Worm (Caenorhabditis elegans): ENCODE results near the gene rft-2.

rft-2 gene

ce11 chrV:4499156-4499808 is 48.9 kb upstream of the rft-2 start (continued):
- 0 out of 2 replicates have a peak, but pooled peaks have one; percentile 3 for TF ChIP-seq dmd-8 (GFP tag; IDR thresholded peaks at IDR 0.05)
- peak; percentile 57; the same call in 1 of the 2 replicates for TF ChIP-seq hmg-1.1 (GFP tag; IDR thresholded peaks at IDR 0.05)
- TF ChIP-seq hlh-30 (tag; optimal IDR thresholded peaks at IDR 0.05; ENCODE audit: insufficient read depth), result peak; percentile 65
- TF ChIP-seq lin-38 (GFP tag; IDR thresholded peaks at IDR 0.05), result peak; percentile 35
- TF ChIP-seq lsy-2 (tag; optimal IDR thresholded peaks at IDR 0.05), result peak; percentile 18 to 80
- TF ChIP-seq ceh-20 (GFP tag; IDR thresholded peaks at IDR 0.05), result peak; percentile 70

ce11 chrV:4497161-4497560 is 46.8 kb upstream of the rft-2 start, which contains the start of gene unc-62:
Gene unc-62 (plus strand): TSS chrV:4497461.
- TF ChIP-seq lsy-2 (tag; optimal IDR thresholded peaks at IDR 0.05), result peak in 1 of 2 experiments; percentile 28
- no peak for TF ChIP-seq Y48G9A.11 (GFP tag; IDR thresholded peaks at IDR 0.05)
- no peak for TF ChIP-seq ztf-11 (tag; optimal IDR thresholded peaks at IDR 0.05)
- TF ChIP-seq aha-1 (tag), result peak; percentile 88
- TF ChIP-seq ctbp-1 (GFP tag; IDR thresholded peaks at IDR 0.05), result no peak
- TF ChIP-seq ceh-20 (GFP tag; IDR thresholded peaks at IDR 0.05), result no peak
- TF ChIP-seq F10B5.3 (tag; optimal IDR thresholded peaks at IDR 0.05), result no peak
- peak in 1 of 2 experiments; percentile 31 for TF ChIP-seq unc-62 (GFP tag; optimal IDR thresholded peaks at IDR 0.05 in 1 of 2)
- TF ChIP-seq unc-62 (tag; optimal IDR thresholded peaks at IDR 0.05), result peak; percentile 49
- TF ChIP-seq saeg-2 (GFP tag; IDR thresholded peaks at IDR 0.05), result no peak
- TF ChIP-seq zip-2 (tag; optimal IDR thresholded peaks at IDR 0.05), result no peak
- TF ChIP-seq mdl-1 (tag; optimal IDR thresholded peaks at IDR 0.05), result no peak
- no peak for TF ChIP-seq F37D6.2 (tag; optimal IDR thresholded peaks at IDR 0.05)

ce11 chrV:4496104-4496586 is 45.8 kb upstream of the rft-2 start:
- TF ChIP-seq dve-1 (tag; optimal IDR thresholded peaks at IDR 0.05; ENCODE audit: insufficient read depth) (peak; percentile 9), dmd-6 (GFP tag; IDR thresholded peaks at IDR 0.05) (peak; percentile 40; the same call in 1 of the 2 replicates), lim-7 (GFP tag; IDR thresholded peaks at IDR 0.05) (no peak), nhr-28 (tag; optimal IDR thresholded peaks at IDR 0.05) (peak; percentile 30), pqm-1 (tag; optimal IDR thresholded peaks at IDR 0.05) (peak; percentile 70), ctbp-1 (GFP tag; IDR thresholded peaks at IDR 0.05) (no peak), unc-62 (GFP tag; optimal IDR thresholded peaks at IDR 0.05 in 1 of 2) (peak in 1 of 2 experiments; percentile 95), unc-62 (tag; optimal IDR thresholded peaks at IDR 0.05) (no peak)

ce11 chrV:4495114-4495819 is 44.9 kb upstream of the rft-2 start:
- TF ChIP-seq zfp-3 (GFP tag; conservative IDR thresholded peaks at IDR 0.05), result no peak
- TF ChIP-seq F49E8.2 (tag; optimal IDR thresholded peaks at IDR 0.05; ENCODE audit: borderline replicate concordance), result no peak
- no peak for TF ChIP-seq unc-39 (tag; optimal IDR thresholded peaks at IDR 0.05)
- peak; percentile 29 for TF ChIP-seq aha-1 (tag)
- TF ChIP-seq hlh-11 (tag; optimal IDR thresholded peaks at IDR 0.05), result peak; percentile 17
- peak; percentile 5 for TF ChIP-seq nhr-28 (tag; optimal IDR thresholded peaks at IDR 0.05)
- TF ChIP-seq mep-1 (tag; optimal IDR thresholded peaks at IDR 0.05), result peak; percentile 5
- TF ChIP-seq dmd-6 (GFP tag; IDR thresholded peaks at IDR 0.05), result peak; percentile 29; the same call in 1 of the 2 replicates
- no peak for TF ChIP-seq snpc-4 (tag; optimal IDR thresholded peaks at IDR 0.05)
- peak; percentile 83 for TF ChIP-seq ceh-20 (GFP tag; IDR thresholded peaks at IDR 0.05)
- peak in 1 of 2 experiments; percentile 83 for TF ChIP-seq unc-62 (GFP tag; optimal IDR thresholded peaks at IDR 0.05 in 1 of 2)
- no peak for TF ChIP-seq unc-62 (tag; optimal IDR thresholded peaks at IDR 0.05)
- 0 out of 2 replicates have a peak, but pooled peaks have one; percentile 29 for TF ChIP-seq D1046.2 (GFP tag; IDR thresholded peaks at IDR 0.05)
- TF ChIP-seq hif-1 (tag; optimal IDR thresholded peaks at IDR 0.05), result peak in 1 of 2 experiments; percentile 26
- peak; percentile 51 for TF ChIP-seq pqm-1 (tag; optimal IDR thresholded peaks at IDR 0.05)
- TF ChIP-seq set-16 (GFP tag; IDR thresholded peaks at IDR 0.05), result peak; percentile 82
- TF ChIP-seq dve-1 (tag; optimal IDR thresholded peaks at IDR 0.05; ENCODE audit: insufficient read depth), result peak; percentile 25

Data from whole organism, L4 larva.